Worm (Caenorhabditis elegans) whole organism, L4 larva: Measurements from ENCODE around the gene T07H3.8.

ENCODE experiments used
- R02D3.7 ChIP-seq: fragments of 150-350 bp; sonication (generic microtip); optimal IDR thresholded peaks from 3 replicates; lab custom pipeline; 2014; ENCODE audit warnings: missing biosample characterization, missing genetic modification characterization
- ama-1 ChIP-seq: fragments of 150-350 bp; optimal IDR thresholded peaks from 2 replicates; lab custom pipeline; 2014; ENCODE audit warnings: inconsistent platforms, mixed read lengths
- arid-1 ChIP-seq: fragments of 200-800 bp; sonication (Bioruptor generic); conservative IDR thresholded peaks from 2 replicates; pipeline ENCODE4 v1.3.6; 2022; ENCODE audit warnings: missing genetic modification reagents, missing genetic modification characterization, missing compliant biosample characterization
- daf-19 ChIP-seq: fragments of 200-800 bp; sonication (Bioruptor generic); conservative IDR thresholded peaks from 2 replicates; pipeline ENCODE4 v1.3.6; 2022; ENCODE audit warnings: missing genetic modification characterization, missing compliant biosample characterization
- fos-1 ChIP-seq: fragments of 150-350 bp; optimal IDR thresholded peaks from 2 replicates; lab custom pipeline; 2014; ENCODE audit warnings: missing biosample characterization, missing genetic modification characterization
- gei-8 ChIP-seq: fragments of 200-800 bp; sonication (Bioruptor generic); optimal IDR thresholded peaks from 2 replicates; lab custom pipeline; 2018; ENCODE audit warnings: mild to moderate bottlenecking, missing genetic modification characterization, missing compliant biosample characterization
- lin-1 ChIP-seq: fragments of 200-800 bp; sonication (Bioruptor generic); IDR thresholded peaks from 2 replicates; pipeline ENCODE4 v1.3.6; 2022; ENCODE audit warnings: missing genetic modification reagents, missing genetic modification characterization, missing compliant biosample characterization
- lin-13 ChIP-seq: fragments of 150-350 bp; optimal IDR thresholded peaks from 2 replicates; lab custom pipeline; 2014; ENCODE audit warnings: missing biosample characterization, missing genetic modification reagents, missing genetic modification characterization
- mep-1 ChIP-seq: fragments of 150-350 bp; sonication (generic microtip); optimal IDR thresholded peaks from 3 replicates; lab custom pipeline; 2014; ENCODE audit warnings: missing biosample characterization, missing genetic modification characterization
- zag-1 ChIP-seq: fragments of 150-350 bp; optimal IDR thresholded peaks from 2 replicates; lab custom pipeline; 2014; ENCODE audit warnings: missing biosample characterization, missing genetic modification characterization
- ztf-11 ChIP-seq: fragments of 150-350 bp; optimal IDR thresholded peaks from 2 replicates; lab custom pipeline; 2014; ENCODE audit warnings: missing biosample characterization, missing genetic modification characterization

DNA sequence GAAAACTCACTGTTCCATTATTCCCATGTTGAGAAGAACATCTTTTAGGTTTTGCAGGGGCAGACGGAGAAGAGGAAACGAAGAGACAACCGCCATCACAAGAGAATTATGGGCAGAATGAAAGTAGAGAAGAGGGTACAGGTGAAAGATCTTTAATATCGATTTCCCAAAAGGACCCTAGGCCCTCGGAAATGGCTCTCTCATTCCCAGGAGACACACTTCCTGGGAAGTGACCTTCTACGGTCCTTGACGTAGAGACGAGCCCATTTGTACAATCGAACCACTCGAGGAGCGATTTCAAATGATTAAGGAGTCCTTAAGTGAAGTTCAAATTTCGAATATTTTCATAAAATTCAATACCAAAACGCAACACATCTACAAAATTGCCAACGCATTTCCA, 15.4 kb upstream of the T07H3.8 start, which contains the start of gene fbxb-46:
- TF ChIP-seq zag-1 (tag; lab: Kevin White, UChicago) (no peak), lin-1 (GFP tag; lab: Robert Waterston, UW) (no peak), daf-19 (no peak), ama-1 (lab: Kevin White, UChicago) (no peak), mep-1 (tag; lab: Kevin White, UChicago) (no peak), lin-13 (GFP tag; lab: Kevin White, UChicago) (no peak), gei-8 (GFP tag; lab: Kevin White, UChicago) (no peak), arid-1 (GFP tag; lab: Robert Waterston, UW) (no peak), R02D3.7 (tag; lab: Kevin White, UChicago) (no peak), fos-1 (no peak), ztf-11 (tag; lab: Kevin White, UChicago) (no peak)
